Fruit fly (Drosophila melanogaster) whole organism, embryonic: ENCODE results near the gene CG10725.

Experiments
- Atf6 ChIP-seq: fragments of 200-800 bp; sonication (Bioruptor generic); IDR thresholded peaks from 2 replicates; pipeline ENCODE4 v1.3.6; 2022; ENCODE audit warnings: missing biosample characterization, missing genetic modification characterization
- CG11093 ChIP-seq: fragments of 200-800 bp; sonication (Bioruptor generic); IDR thresholded peaks from 3 replicates; pipeline ENCODE4 v1.3.6; 2022; ENCODE audit warnings: missing biosample characterization, missing genetic modification characterization
- CG11695 ChIP-seq: fragments of 200-800 bp; sonication (Bioruptor generic); IDR thresholded peaks from 3 replicates; pipeline ENCODE4 v1.3.6; 2022; ENCODE audit warnings: missing biosample characterization, missing genetic modification characterization
- CG11723 ChIP-seq: fragments of 200-800 bp; sonication (Bioruptor generic); optimal IDR thresholded peaks from 2 replicates; lab custom pipeline; 2017; ENCODE audit warnings: missing biosample characterization, mild to moderate bottlenecking, missing genetic modification characterization
- CG1233 ChIP-seq: fragments of 200-800 bp; sonication (Bioruptor generic); optimal IDR thresholded peaks from 4 replicates; lab custom pipeline; 2018; ENCODE audit warnings: missing biosample characterization, mild to moderate bottlenecking, missing genetic modification characterization
- CG12659 ChIP-seq: fragments of 200-800 bp; sonication (Bioruptor generic); optimal IDR thresholded peaks from 3 replicates; lab custom pipeline; 2017; ENCODE audit warnings: mild to moderate bottlenecking, missing biosample characterization, missing genetic modification reagents, missing genetic modification characterization
- CG1603 ChIP-seq: fragments of 200-800 bp; sonication (Bioruptor generic); optimal IDR thresholded peaks from 2 replicates; lab custom pipeline; 2019; ENCODE audit warnings: missing biosample characterization, mild to moderate bottlenecking, missing genetic modification characterization, moderate library complexity
- CG16863 ChIP-seq: fragments of 200-800 bp; sonication (Bioruptor generic); optimal IDR thresholded peaks from 3 replicates; lab custom pipeline; 2016; ENCODE audit warnings: missing biosample characterization, missing genetic modification characterization
- CG17829 ChIP-seq: fragments of 200-800 bp; optimal IDR thresholded peaks from 2 replicates; lab custom pipeline; 2019; ENCODE audit warnings: missing biosample characterization, mild to moderate bottlenecking, missing genetic modification characterization, moderate library complexity
- CG2129 ChIP-seq: fragments of 200-800 bp; sonication (Bioruptor generic); IDR thresholded peaks from 2 replicates; pipeline ENCODE4 v1.3.6; 2022; ENCODE audit warnings: missing biosample characterization, missing genetic modification characterization; ENCODE audit not compliant: partially characterized antibody
- CG31441 ChIP-seq: fragments of 200-800 bp; sonication (Bioruptor generic); IDR thresholded peaks from 2 replicates; pipeline ENCODE4 v1.3.6; 2022; ENCODE audit warnings: missing biosample characterization, missing genetic modification characterization
- CG32767 ChIP-seq: fragments of 200-800 bp; sonication (Bioruptor generic); IDR thresholded peaks from 2 replicates; pipeline ENCODE4 v1.3.6; 2022; ENCODE audit warnings: missing biosample characterization, missing genetic modification characterization
- CG33213 ChIP-seq: fragments of 200-800 bp; sonication (Bioruptor generic); optimal IDR thresholded peaks from 3 replicates; lab custom pipeline; 2016; ENCODE audit warnings: missing biosample characterization, missing genetic modification characterization
- CG5180 ChIP-seq: fragments of 200-800 bp; sonication (Bioruptor generic); optimal IDR thresholded peaks from 3 replicates; lab custom pipeline; 2017; ENCODE audit warnings: missing biosample characterization, missing genetic modification characterization, mild to moderate bottlenecking, moderate library complexity, missing genetic modification reagents
- CG8388 ChIP-seq: fragments of 200-800 bp; sonication (Bioruptor generic); optimal IDR thresholded peaks from 2 replicates; lab custom pipeline; 2019; ENCODE audit warnings: missing biosample characterization, mild to moderate bottlenecking, missing genetic modification characterization, moderate library complexity
- CG8924 ChIP-seq: fragments of 200-800 bp; optimal IDR thresholded peaks from 3 replicates; lab custom pipeline; 2019; ENCODE audit warnings: missing biosample characterization, mild to moderate bottlenecking, missing genetic modification characterization, moderate library complexity
- Deaf1 ChIP-seq: fragments of 200-800 bp; optimal IDR thresholded peaks from 3 replicates; lab custom pipeline; 2019; ENCODE audit warnings: missing biosample characterization, mild to moderate bottlenecking, missing genetic modification characterization, moderate library complexity
- Jarid2 ChIP-seq: fragments of 200-800 bp; sonication (Bioruptor generic); optimal IDR thresholded peaks from 3 replicates; lab custom pipeline; 2017; ENCODE audit warnings: mild to moderate bottlenecking, missing biosample characterization, missing genetic modification reagents, missing genetic modification characterization
- Neu2 ChIP-seq: fragments of 200-800 bp; sonication (Bioruptor generic); optimal IDR thresholded peaks from 3 replicates; lab custom pipeline; 2016; ENCODE audit warnings: missing biosample characterization, missing genetic modification characterization, borderline replicate concordance
- Nf-YB ChIP-seq: fragments of 200-800 bp; sonication (Bioruptor generic); optimal IDR thresholded peaks from 3 replicates; lab custom pipeline; 2019; ENCODE audit warnings: missing biosample characterization, mild to moderate bottlenecking, missing genetic modification characterization, moderate library complexity
- Nf-YC ChIP-seq: fragments of 200-800 bp; optimal IDR thresholded peaks from 3 replicates; lab custom pipeline; 2019; ENCODE audit warnings: missing biosample characterization, mild to moderate bottlenecking, missing genetic modification characterization, moderate library complexity
- Sox100B ChIP-seq: fragments of 200-800 bp; sonication (Bioruptor generic); optimal IDR thresholded peaks from 3 replicates; lab custom pipeline; 2018; ENCODE audit warnings: missing biosample characterization, mild to moderate bottlenecking, missing genetic modification characterization
- Trl ChIP-seq, 3 experiments: fragments of >200 bp in 2 of 3; fragments of 200-800 bp in 1 of 3; sonication (Bioruptor generic) in 1 of 3; optimal IDR thresholded peaks; 2 replicates in 1 of 3; 3 replicates in 2 of 3; lab custom pipeline; 2016 to 2017; ENCODE audit warnings: missing biosample characterization in 1 of 3, missing genetic modification characterization in 1 of 3
- al ChIP-seq: fragments of 200-800 bp; sonication (Bioruptor generic); IDR thresholded peaks from 2 replicates; pipeline ENCODE4 v1.3.6; 2022; ENCODE audit warnings: missing biosample characterization, missing genetic modification characterization
- cad ChIP-seq: fragments of >200 bp; optimal IDR thresholded peaks from 2 replicates; lab custom pipeline; 2017; ENCODE audit warnings: missing biosample characterization, missing genetic modification characterization
- cg ChIP-seq: fragments of 200-800 bp; sonication (Bioruptor generic); optimal IDR thresholded peaks from 3 replicates; lab custom pipeline; 2019; ENCODE audit warnings: missing biosample characterization, mild to moderate bottlenecking, missing genetic modification characterization, moderate library complexity
- dimm ChIP-seq: fragments of 200-800 bp; sonication (Bioruptor generic); IDR thresholded peaks from 2 replicates; pipeline ENCODE4 v1.3.6; 2022; ENCODE audit warnings: missing biosample characterization, missing genetic modification characterization
- en ChIP-seq: fragments of 200-800 bp; sonication (Bioruptor generic); optimal IDR thresholded peaks from 2 replicates; lab custom pipeline; 2016; ENCODE audit warnings: missing biosample characterization, missing genetic modification characterization
- gcm ChIP-seq: fragments of 200-800 bp; sonication (Bioruptor generic); optimal IDR thresholded peaks from 2 replicates; lab custom pipeline; 2019; ENCODE audit warnings: missing biosample characterization, mild to moderate bottlenecking, missing genetic modification characterization, moderate library complexity
- gem ChIP-seq: fragments of 200-800 bp; sonication (Bioruptor generic); optimal IDR thresholded peaks from 2 replicates; lab custom pipeline; 2019; ENCODE audit warnings: missing biosample characterization, mild to moderate bottlenecking, missing genetic modification characterization, moderate library complexity
- kni ChIP-seq: fragments of 200-800 bp; sonication (Bioruptor generic); optimal IDR thresholded peaks from 3 replicates; lab custom pipeline; 2017; ENCODE audit warnings: mild to moderate bottlenecking, missing biosample characterization, missing genetic modification reagents, missing genetic modification characterization
- nerfin-2 ChIP-seq: fragments of 200-800 bp; sonication (Bioruptor generic); IDR thresholded peaks from 2 replicates; pipeline ENCODE4 v1.3.6; 2022; ENCODE audit warnings: missing biosample characterization, missing genetic modification characterization; ENCODE audit not compliant: partially characterized antibody
- nom ChIP-seq: fragments of 200-800 bp; sonication (Bioruptor generic); optimal IDR thresholded peaks from 2 replicates; lab custom pipeline; 2017; ENCODE audit warnings: missing biosample characterization, missing genetic modification characterization, mild to moderate bottlenecking, moderate library complexity, missing genetic modification reagents
- sens ChIP-seq: fragments of 200-800 bp; sonication (Bioruptor generic); peaks from one replicate; lab custom pipeline; 2016; ENCODE audit warnings: missing biosample characterization, missing genetic modification characterization
- so ChIP-seq: fragments of 200-800 bp; sonication (Bioruptor generic); IDR thresholded peaks from 3 replicates; pipeline ENCODE4 v1.3.6; 2022; ENCODE audit warnings: missing biosample characterization, missing genetic modification characterization
- sqz ChIP-seq: fragments of 200-800 bp; sonication (Bioruptor generic); optimal IDR thresholded peaks from 3 replicates; lab custom pipeline; 2018; ENCODE audit warnings: missing biosample characterization, mild to moderate bottlenecking, missing genetic modification characterization
- unc-4 ChIP-seq: fragments of 200-800 bp; sonication (Bioruptor generic); IDR thresholded peaks from 2 replicates; pipeline ENCODE4 v1.3.6; 2022; ENCODE audit warnings: missing biosample characterization, missing genetic modification characterization; ENCODE audit not compliant: partially characterized antibody
- vfl ChIP-seq: fragments of 200-800 bp; sonication (Bioruptor generic); optimal IDR thresholded peaks from 2 replicates; lab custom pipeline; 2016; ENCODE audit warnings: missing biosample characterization, missing genetic modification characterization
- z ChIP-seq: fragments of 200-800 bp; sonication (Bioruptor generic); IDR thresholded peaks from 3 replicates; pipeline ENCODE4 v1.3.6; 2022; ENCODE audit warnings: missing biosample characterization, missing genetic modification characterization

The CG10725 gene

dm6 chr3L:13397656-13398055 is 40.1 kb upstream of the CG10725 start (continued):
- TF ChIP-seq CG1233, result no peak
- no peak for TF ChIP-seq CG17829 (tag; lab: Kevin White, UChicago)
- TF ChIP-seq CG2129, result no peak
- no peak for TF ChIP-seq Sox100B (GFP tag; lab: Kevin White, UChicago)
- TF ChIP-seq so (GFP tag; lab: Robert Waterston, UW), result no peak
- no peak for TF ChIP-seq nerfin-2
- no peak for TF ChIP-seq cad (GFP tag; lab: Kevin White, UChicago)
- TF ChIP-seq Neu2 (GFP tag; lab: Kevin White, UChicago), result no peak
- no peak for TF ChIP-seq unc-4 (GFP tag; lab: Robert Waterston, UW)
- no peak for TF ChIP-seq CG31441 (GFP tag; lab: Robert Waterston, UW)
- TF ChIP-seq CG1603 (tag; lab: Kevin White, UChicago), result peak; percentile 25

dm6 chr3L:13400872-13401418 is 36.8 kb upstream of the CG10725 start, which contains the start of gene sens:
TSS of gene sens (minus strand) at chr3L:13401125.
- TF ChIP-seq gcm (GFP tag; lab: Kevin White, UChicago) (no peak), en (GFP tag; lab: Kevin White, UChicago) (no peak), sens (GFP tag; lab: Kevin White, UChicago) (peak; percentile 93), CG8388 (peak; percentile 49), CG17829 (tag; lab: Kevin White, UChicago) (peak; percentile 64), kni (GFP tag; lab: Kevin White, UChicago) (peak; percentile 45), cad (GFP tag; lab: Kevin White, UChicago) (no peak), CG32767 (no peak), Jarid2 (GFP tag; lab: Kevin White, UChicago) (peak; percentile 81), CG5180 (peak; percentile 7), Deaf1 (peak; percentile 59), vfl (GFP tag; lab: Kevin White, UChicago) (no peak), CG8924 (tag; lab: Kevin White, UChicago) (no peak), gem (tag; lab: Kevin White, UChicago) (no peak), dimm (no peak), nom (GFP tag; lab: Kevin White, UChicago) (peak; percentile 35), Nf-YC (tag; lab: Kevin White, UChicago) (peak; percentile 87), Trl (optimal IDR thresholded peaks at IDR 0.05; lab: Kevin White, UChicago) (peak in 1 of 2 experiments; percentile 11), Trl (GFP tag; optimal IDR thresholded peaks at IDR 0.05; lab: Kevin White, UChicago) (no peak), Nf-YB (peak; percentile 92), al (GFP tag; lab: Robert Waterston, UW) (no peak), z (GFP tag; lab: Robert Waterston, UW) (no peak), CG16863 (no peak), cg (GFP tag; lab: Kevin White, UChicago) (peak; percentile 82), CG11723 (GFP tag; lab: Kevin White, UChicago) (no peak), sqz (GFP tag; lab: Kevin White, UChicago) (peak; percentile 65), Atf6 (GFP tag; lab: Robert Waterston, UW) (no peak), CG11093 (GFP tag; lab: Robert Waterston, UW) (no peak), CG12659 (GFP tag; lab: Kevin White, UChicago) (no peak), CG11695 (no peak), CG33213 (GFP tag; lab: Kevin White, UChicago) (no peak)
